Worm (Caenorhabditis elegans): Measurements from ENCODE around the gene ced-8.

The ced-8 gene

ce11 chrX:8381651-8382050, 35.1 kb downstream of the ced-8 start:
- TF ChIP-seq vab-7 (GFP tag; IDR thresholded peaks at IDR 0.05): peak; percentile 77
- TF ChIP-seq aha-1 (tag): peak; percentile 27
- no peak for TF ChIP-seq jun-1 (tag; optimal IDR thresholded peaks at IDR 0.05)
- peak; percentile 47; the same call in 1 of the 2 replicates for TF ChIP-seq lin-1 (GFP tag; IDR thresholded peaks at IDR 0.05)
- TF ChIP-seq F10B5.3 (tag; optimal IDR thresholded peaks at IDR 0.05): no peak
- no peak for TF ChIP-seq dpl-1 (GFP tag; optimal IDR thresholded peaks at IDR 0.05)
- TF ChIP-seq mdl-1 (tag; optimal IDR thresholded peaks at IDR 0.05): no peak
- no peak for TF ChIP-seq nhr-25 (tag; optimal IDR thresholded peaks at IDR 0.05; ENCODE audit: borderline replicate concordance, insufficient read depth)
- TF ChIP-seq madf-9 (GFP tag; conservative IDR thresholded peaks at IDR 0.05): no peak
- TF ChIP-seq arid-1 (GFP tag; conservative IDR thresholded peaks at IDR 0.05): 0 out of 2 replicates have a peak, but pooled peaks have one; percentile 30
- TF ChIP-seq nhr-77 (tag; optimal IDR thresholded peaks at IDR 0.05): no peak
- peak; percentile 87 for TF ChIP-seq snpc-1.2 (GFP tag; IDR thresholded peaks at IDR 0.05)
- no peak for TF ChIP-seq php-3 (GFP tag; IDR thresholded peaks at IDR 0.05)
- TF ChIP-seq zfp-3 (GFP tag; conservative IDR thresholded peaks at IDR 0.05): 0 out of 2 replicates have a peak, but pooled peaks have one; percentile 24
- no peak for TF ChIP-seq mdt-29 (GFP tag; IDR thresholded peaks at IDR 0.05)
- TF ChIP-seq hlh-30 (tag; optimal IDR thresholded peaks at IDR 0.05; ENCODE audit: insufficient read depth): peak; percentile 30
- TF ChIP-seq mes-2 (tag; optimal IDR thresholded peaks at IDR 0.05; ENCODE audit: poor library complexity, severe bottlenecking): peak; percentile 62
- peak; percentile 13 for TF ChIP-seq rbr-2 (tag; optimal IDR thresholded peaks at IDR 0.05)
- 0 out of 2 replicates have a peak, but pooled peaks have one; percentile 75 for TF ChIP-seq dmd-8 (GFP tag; IDR thresholded peaks at IDR 0.05)
- no peak for TF ChIP-seq mxl-3 (GFP tag; optimal IDR thresholded peaks at IDR 0.05)
- TF ChIP-seq Y5F2A.4 (GFP tag; optimal IDR thresholded peaks at IDR 0.05): peak; percentile 38
- TF ChIP-seq pha-4 (GFP tag; IDR thresholded peaks at IDR 0.05): peak; percentile 74; the same call in 1 of the 2 replicates
- TF ChIP-seq pha-4 (tag; optimal IDR thresholded peaks at IDR 0.05): no peak
- TF ChIP-seq mxl-2 (GFP tag; conservative IDR thresholded peaks at IDR 0.05): peak; percentile 66
- TF ChIP-seq lin-29 (GFP tag; IDR thresholded peaks at IDR 0.05): no peak
- TF ChIP-seq Y48G9A.11 (GFP tag; IDR thresholded peaks at IDR 0.05): peak; percentile 70
- peak; percentile 21 for TF ChIP-seq mep-1 (tag; optimal IDR thresholded peaks at IDR 0.05)
- TF ChIP-seq T20F7.1 (GFP tag; optimal IDR thresholded peaks at IDR 0.05): peak; percentile 17
- peak; percentile 87 for TF ChIP-seq F26F4.8 (GFP tag; conservative IDR thresholded peaks at IDR 0.05)
- TF ChIP-seq lsy-2 (tag; optimal IDR thresholded peaks at IDR 0.05): peak in 1 of 2 experiments; percentile 27
- TF ChIP-seq cey-2 (tag; optimal IDR thresholded peaks at IDR 0.05; ENCODE audit: borderline replicate concordance, insufficient read depth): no peak
- TF ChIP-seq ceh-20 (GFP tag; IDR thresholded peaks at IDR 0.05): 0 out of 2 replicates have a peak, but pooled peaks have one; percentile 10
- peak; percentile 70 for TF ChIP-seq lin-38 (GFP tag; IDR thresholded peaks at IDR 0.05)
- no peak for TF ChIP-seq unc-62 (GFP tag; optimal IDR thresholded peaks at IDR 0.05 in 1 of 2)
- no peak for TF ChIP-seq unc-62 (tag; optimal IDR thresholded peaks at IDR 0.05)
- TF ChIP-seq lin-39 (tag; optimal IDR thresholded peaks at IDR 0.05): no peak
- TF ChIP-seq nhr-10 (tag; optimal IDR thresholded peaks at IDR 0.05): no peak
- TF ChIP-seq daf-8 (GFP tag; IDR thresholded peaks at IDR 0.05): no peak
- TF ChIP-seq lir-3 (tag; optimal IDR thresholded peaks at IDR 0.05): peak; percentile 17
- TF ChIP-seq dmd-9 (GFP tag; IDR thresholded peaks at IDR 0.05): no peak
- TF ChIP-seq hmg-1.1 (GFP tag; IDR thresholded peaks at IDR 0.05): no peak
- no peak for TF ChIP-seq R02D3.7 (tag; optimal IDR thresholded peaks at IDR 0.05)
- TF ChIP-seq T26A8.4 (GFP tag; IDR thresholded peaks at IDR 0.05): peak; percentile 46
- TF ChIP-seq ZK337.2 (GFP tag; IDR thresholded peaks at IDR 0.05): peak; percentile 79
- no peak for TF ChIP-seq zfp-2 (tag; optimal IDR thresholded peaks at IDR 0.05)
- peak; percentile 3 for TF ChIP-seq dve-1 (tag; optimal IDR thresholded peaks at IDR 0.05; ENCODE audit: insufficient read depth)
- no peak for TF ChIP-seq zag-1 (tag; optimal IDR thresholded peaks at IDR 0.05)
- 0 out of 2 replicates have a peak, but pooled peaks have one; percentile 10 for TF ChIP-seq nhr-42 (GFP tag; IDR thresholded peaks at IDR 0.05)
- TF ChIP-seq duxl-1 (tag; optimal IDR thresholded peaks at IDR 0.05; ENCODE audit: poor library complexity): peak; percentile 32
- TF ChIP-seq ceh-32 (tag; optimal IDR thresholded peaks at IDR 0.05; ENCODE audit: poor library complexity): no peak

All from whole organism, L4 larva.